Fruit fly (Drosophila melanogaster) whole organism, embryonic: ENCODE results near the gene CG5273.

Experiments
- Bdp1 ChIP-seq: fragments of 200-800 bp; sonication (Bioruptor generic); optimal IDR thresholded peaks from 3 replicates; lab custom pipeline; 2016; ENCODE audit warnings: missing biosample characterization, missing genetic modification characterization
- CG12236 ChIP-seq: fragments of 200-800 bp; sonication (Bioruptor generic); optimal IDR thresholded peaks from 2 replicates; lab custom pipeline; 2016; ENCODE audit warnings: missing biosample characterization, missing genetic modification characterization
- CG12769 ChIP-seq: fragments of 200-800 bp; sonication (Bioruptor generic); optimal IDR thresholded peaks from 2 replicates; lab custom pipeline; 2019; ENCODE audit warnings: missing biosample characterization, mild to moderate bottlenecking, missing genetic modification characterization, moderate library complexity
- CG17612 ChIP-seq: fragments of 200-800 bp; sonication (Bioruptor generic); IDR thresholded peaks from 2 replicates; pipeline ENCODE4 v1.3.6; 2022; ENCODE audit warnings: missing biosample characterization, missing genetic modification characterization
- CG17912 ChIP-seq: fragments of 200-800 bp; sonication (Bioruptor generic); optimal IDR thresholded peaks from 2 replicates; lab custom pipeline; 2018; ENCODE audit warnings: missing biosample characterization, mild to moderate bottlenecking, missing genetic modification characterization
- CG3407 ChIP-seq: fragments of 200-800 bp; sonication (Bioruptor generic); optimal IDR thresholded peaks from 2 replicates; lab custom pipeline; 2018; ENCODE audit warnings: missing biosample characterization, mild to moderate bottlenecking, missing genetic modification characterization
- CG4617 ChIP-seq: fragments of 200-800 bp; sonication (Bioruptor generic); optimal IDR thresholded peaks from 3 replicates; lab custom pipeline; 2016; ENCODE audit warnings: missing biosample characterization, missing genetic modification characterization, borderline replicate concordance
- CG6683 ChIP-seq: fragments of 200-800 bp; sonication (Bioruptor generic); optimal IDR thresholded peaks from 2 replicates; lab custom pipeline; 2017; ENCODE audit warnings: missing biosample characterization, mild to moderate bottlenecking, missing genetic modification characterization, missing genetic modification reagents
- CG7271 ChIP-seq: fragments of 200-800 bp; sonication (Bioruptor generic); optimal IDR thresholded peaks from 2 replicates; lab custom pipeline; 2018; ENCODE audit warnings: missing biosample characterization, mild to moderate bottlenecking, missing genetic modification characterization, moderate library complexity
- Camta ChIP-seq: fragments of 200-800 bp; sonication (Bioruptor generic); optimal IDR thresholded peaks from 2 replicates; lab custom pipeline; 2016; ENCODE audit warnings: missing biosample characterization, missing genetic modification characterization
- E2f2 ChIP-seq: fragments of 200-800 bp; sonication (Bioruptor generic); IDR thresholded peaks from 2 replicates; pipeline ENCODE4 v1.3.6; 2022; ENCODE audit warnings: missing biosample characterization, missing genetic modification characterization
- Ets65A ChIP-seq: fragments of 200-800 bp; sonication (Bioruptor generic); peaks from one replicate; lab custom pipeline; 2016; ENCODE audit warnings: missing biosample characterization, missing genetic modification characterization
- HLHmδ ChIP-seq: fragments of 200-800 bp; sonication (Bioruptor generic); optimal IDR thresholded peaks from 2 replicates; lab custom pipeline; 2018; ENCODE audit warnings: missing biosample characterization, mild to moderate bottlenecking, missing genetic modification characterization, moderate library complexity
- Lhr ChIP-seq: fragments of 200-800 bp; sonication (Bioruptor generic); optimal IDR thresholded peaks from 3 replicates; lab custom pipeline; 2017; ENCODE audit warnings: mild to moderate bottlenecking, missing biosample characterization, missing genetic modification reagents, missing genetic modification characterization
- Oli ChIP-seq: fragments of 200-800 bp; sonication (Bioruptor generic); optimal IDR thresholded peaks from 2 replicates; lab custom pipeline; 2018; ENCODE audit warnings: missing biosample characterization, mild to moderate bottlenecking, missing genetic modification characterization, moderate library complexity
- Pdp1 ChIP-seq, 2 experiments: fragments of 200-800 bp; sonication (Bioruptor generic); optimal IDR thresholded peaks; 3 replicates each; lab custom pipeline; 2016; ENCODE audit warnings: missing biosample characterization in 2 of 2, missing genetic modification characterization in 2 of 2, mild to moderate bottlenecking in 1 of 2, moderate library complexity in 1 of 2
- Ptx1 ChIP-seq: fragments of 200-800 bp; sonication (Bioruptor generic); IDR thresholded peaks from 2 replicates; pipeline ENCODE4 v1.3.6; 2022; ENCODE audit warnings: missing biosample characterization, missing genetic modification characterization
- TFAM ChIP-seq: fragments of 200-800 bp; sonication (Bioruptor generic); optimal IDR thresholded peaks from 2 replicates; lab custom pipeline; 2017; ENCODE audit warnings: missing biosample characterization, missing genetic modification characterization, inconsistent platforms
- Usf ChIP-seq: fragments of 200-800 bp; sonication (Bioruptor generic); optimal IDR thresholded peaks from 2 replicates; lab custom pipeline; 2017; ENCODE audit warnings: missing genotype, missing biosample characterization, missing genetic modification characterization
- Vsx1 ChIP-seq: fragments of 200-800 bp; sonication (Bioruptor generic); optimal IDR thresholded peaks from 2 replicates; lab custom pipeline; 2017; ENCODE audit warnings: missing biosample characterization, mild to moderate bottlenecking, missing genetic modification characterization, missing genetic modification reagents
- Xbp1 ChIP-seq: fragments of 200-800 bp; sonication (Bioruptor generic); optimal IDR thresholded peaks from 3 replicates; lab custom pipeline; 2016; ENCODE audit warnings: missing biosample characterization, mild to moderate bottlenecking, missing genetic modification characterization
- amos ChIP-seq: fragments of 200-800 bp; sonication (Bioruptor generic); IDR thresholded peaks from 2 replicates; pipeline ENCODE4 v1.3.6; 2022; ENCODE audit warnings: missing biosample characterization, missing genetic modification characterization; ENCODE audit not compliant: partially characterized antibody
- bab2 ChIP-seq: fragments of 200-800 bp; sonication (Bioruptor generic); optimal IDR thresholded peaks from 2 replicates; lab custom pipeline; 2016; ENCODE audit warnings: missing biosample characterization, missing genetic modification characterization
- chif ChIP-seq, 2 experiments: fragments of 200-800 bp; sonication (Bioruptor generic); optimal IDR thresholded peaks; 3 replicates each; lab custom pipeline; 2016; ENCODE audit warnings: missing biosample characterization in 2 of 2, missing genetic modification characterization in 2 of 2
- chm ChIP-seq: fragments of 200-800 bp; sonication (Bioruptor generic); IDR thresholded peaks from 2 replicates; pipeline ENCODE4 v1.3.6; 2022; ENCODE audit warnings: missing biosample characterization, missing genetic modification characterization
- crp ChIP-seq, 2 experiments: fragments of 200-800 bp; sonication (Bioruptor generic); optimal IDR thresholded peaks; 2 replicates in 1 of 2; 3 replicates in 1 of 2; lab custom pipeline; 2017; ENCODE audit warnings: missing biosample characterization in 2 of 2, missing genetic modification characterization in 2 of 2, mild to moderate bottlenecking in 1 of 2, moderate library complexity in 1 of 2
- nom ChIP-seq: fragments of 200-800 bp; sonication (Bioruptor generic); optimal IDR thresholded peaks from 2 replicates; lab custom pipeline; 2017; ENCODE audit warnings: missing biosample characterization, missing genetic modification characterization, mild to moderate bottlenecking, moderate library complexity, missing genetic modification reagents
- pho ChIP-seq: fragments of 200-800 bp; sonication (Bioruptor generic); optimal IDR thresholded peaks from 2 replicates; lab custom pipeline; 2016; ENCODE audit warnings: missing biosample characterization, missing genetic modification characterization
- sens ChIP-seq: fragments of 200-800 bp; sonication (Bioruptor generic); peaks from one replicate; lab custom pipeline; 2016; ENCODE audit warnings: missing biosample characterization, missing genetic modification characterization
- so ChIP-seq: fragments of 200-800 bp; sonication (Bioruptor generic); IDR thresholded peaks from 3 replicates; pipeline ENCODE4 v1.3.6; 2022; ENCODE audit warnings: missing biosample characterization, missing genetic modification characterization
- toy ChIP-seq: fragments of 200-800 bp; sonication (Bioruptor generic); IDR thresholded peaks from 2 replicates; pipeline ENCODE4 v1.3.6; 2022; ENCODE audit warnings: missing biosample characterization, missing genetic modification characterization
- tup ChIP-seq: fragments of 200-800 bp; sonication (Bioruptor generic); optimal IDR thresholded peaks from 2 replicates; lab custom pipeline; 2016; ENCODE audit warnings: missing biosample characterization, mild to moderate bottlenecking, missing genetic modification characterization, moderate library complexity

Gene CG5273

DNA sequence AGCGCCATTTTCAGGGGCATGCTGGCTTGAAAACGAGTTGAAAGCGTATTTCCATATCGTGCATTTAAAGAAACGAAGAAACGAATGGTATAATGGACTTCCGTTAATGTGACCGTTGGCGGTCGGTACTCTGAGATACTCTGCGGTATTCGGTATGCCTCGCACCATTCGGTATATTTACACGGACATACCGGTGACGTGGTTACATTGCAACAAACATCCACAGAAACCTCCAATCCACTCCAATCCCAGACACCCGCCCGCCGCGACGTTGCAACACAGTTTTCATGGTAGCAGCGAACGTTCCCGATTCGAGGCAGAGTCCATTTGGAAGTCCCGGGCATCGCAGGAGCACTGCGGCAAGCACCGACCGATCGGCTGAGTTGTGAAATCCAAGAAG is 46.5 kb downstream of the CG5273 start, which contains the start of gene Sec22 (continued):
- TF ChIP-seq sens (GFP tag; lab: Kevin White, UChicago) (no peak), CG12769 (tag; lab: Kevin White, UChicago) (no peak), amos (GFP tag; lab: Robert Waterston, UW) (no peak), CG7271 (tag; lab: Kevin White, UChicago) (no peak), toy (GFP tag; lab: Robert Waterston, UW) (no peak), CG4617 (GFP tag; lab: Kevin White, UChicago) (peak; percentile 51), Oli (no peak), tup (GFP tag; lab: Kevin White, UChicago) (no peak), CG17912 (no peak), Bdp1 (GFP tag; lab: Kevin White, UChicago) (no peak), Pdp1 (GFP tag; optimal IDR thresholded peaks at IDR 0.05; lab: Kevin White, UChicago) (no peak), TFAM (no peak), Ets65A (peak; percentile 74), bab2 (no peak), so (GFP tag; lab: Robert Waterston, UW) (no peak), chm (GFP tag; lab: Robert Waterston, UW) (peak; percentile 30; the same call in 1 of the 2 replicates), E2f2 (peak; percentile 47), pho (no peak), chif (GFP tag; optimal IDR thresholded peaks at IDR 0.05; lab: Kevin White, UChicago) (no peak), Usf (GFP tag; lab: Kevin White, UChicago) (no peak), Lhr (no peak), Ptx1 (GFP tag; lab: Robert Waterston, UW) (no peak), nom (GFP tag; lab: Kevin White, UChicago) (peak; percentile 1), Camta (GFP tag; lab: Kevin White, UChicago) (no peak), crp (GFP tag; optimal IDR thresholded peaks at IDR 0.05; lab: Kevin White, UChicago) (no peak), Vsx1 (GFP tag; lab: Kevin White, UChicago) (no peak), CG6683 (GFP tag; lab: Kevin White, UChicago) (no peak), CG12236 (no peak), Xbp1 (GFP tag; lab: Kevin White, UChicago) (peak; percentile 66), CG17612 (GFP tag; lab: Robert Waterston, UW) (no peak), CG3407 (GFP tag; lab: Kevin White, UChicago) (no peak), HLHmδ (GFP tag; lab: Kevin White, UChicago) (peak; percentile 29)
